Fruit fly (Drosophila melanogaster) whole organism, embryonic: Measurements from ENCODE around the gene CG31551.

Source experiments
- BEAF-32 ChIP-seq: fragments of 200-800 bp; sonication (Bioruptor generic); optimal IDR thresholded peaks from 3 replicates; lab custom pipeline; 2017; ENCODE audit warnings: missing biosample characterization, missing genetic modification characterization, mild to moderate bottlenecking, moderate library complexity, missing genetic modification reagents
- Blimp-1 ChIP-seq: fragments of 200-800 bp; sonication (Bioruptor generic); optimal IDR thresholded peaks from 3 replicates; lab custom pipeline; 2018; ENCODE audit warnings: missing biosample characterization, missing genetic modification characterization, mild to moderate bottlenecking, moderate library complexity, missing genetic modification reagents
- CG11504 ChIP-seq: fragments of 200-800 bp; sonication (Bioruptor generic); optimal IDR thresholded peaks from 3 replicates; lab custom pipeline; 2019; ENCODE audit warnings: missing biosample characterization, mild to moderate bottlenecking, missing genetic modification characterization, moderate library complexity
- CG12236 ChIP-seq: fragments of 200-800 bp; sonication (Bioruptor generic); optimal IDR thresholded peaks from 2 replicates; lab custom pipeline; 2016; ENCODE audit warnings: missing biosample characterization, missing genetic modification characterization
- CG14710 ChIP-seq: fragments of 200-800 bp; sonication (Bioruptor generic); optimal IDR thresholded peaks from 3 replicates; lab custom pipeline; 2019; ENCODE audit warnings: missing biosample characterization, mild to moderate bottlenecking, missing genetic modification characterization, moderate library complexity
- CG15479 ChIP-seq: fragments of 200-800 bp; sonication (Bioruptor generic); optimal IDR thresholded peaks from 3 replicates; lab custom pipeline; 2019; ENCODE audit warnings: missing biosample characterization, mild to moderate bottlenecking, missing genetic modification characterization, moderate library complexity
- CG15696 ChIP-seq: fragments of 200-800 bp; sonication (Bioruptor generic); optimal IDR thresholded peaks from 2 replicates; lab custom pipeline; 2019; ENCODE audit warnings: missing biosample characterization, mild to moderate bottlenecking, missing genetic modification characterization, moderate library complexity
- CG17186 ChIP-seq: fragments of 200-800 bp; sonication (Bioruptor generic); optimal IDR thresholded peaks from 3 replicates; lab custom pipeline; 2017; ENCODE audit warnings: missing biosample characterization, missing genetic modification reagents, missing genetic modification characterization
- CG17385 ChIP-seq: fragments of 200-800 bp; sonication (Bioruptor generic); optimal IDR thresholded peaks from 3 replicates; lab custom pipeline; 2018; ENCODE audit warnings: missing biosample characterization, mild to moderate bottlenecking, missing genetic modification characterization
- CG30403 ChIP-seq: fragments of 200-800 bp; sonication (Bioruptor generic); optimal IDR thresholded peaks from 3 replicates; lab custom pipeline; 2016; ENCODE audit warnings: missing biosample characterization, missing genetic modification characterization
- CG3726 ChIP-seq: fragments of 200-800 bp; sonication (Bioruptor generic); IDR thresholded peaks from 3 replicates; pipeline ENCODE4, ENCODE4 v1.3.6; 2022; ENCODE audit warnings: missing biosample characterization, missing genetic modification characterization
- CG5245 ChIP-seq: fragments of 200-800 bp; sonication (Bioruptor generic); optimal IDR thresholded peaks from 3 replicates; lab custom pipeline; 2016; ENCODE audit warnings: missing biosample characterization, missing genetic modification characterization
- CG5953 ChIP-seq: fragments of 200-800 bp; sonication (Bioruptor generic); IDR thresholded peaks from 2 replicates; pipeline ENCODE4 v1.3.6; 2022; ENCODE audit warnings: missing biosample characterization, missing genetic modification characterization
- CG7963 ChIP-seq: fragments of 200-800 bp; sonication (Bioruptor generic); IDR thresholded peaks from 3 replicates; pipeline ENCODE4 v1.3.6; 2022; ENCODE audit warnings: missing biosample characterization, missing genetic modification characterization; ENCODE audit not compliant: partially characterized antibody
- CG8765 ChIP-seq: fragments of 200-800 bp; sonication (Bioruptor generic); IDR thresholded peaks from 2 replicates; pipeline ENCODE4 v1.3.6; 2022; ENCODE audit warnings: missing biosample characterization, missing genetic modification characterization
- CkIIα-i1 ChIP-seq: fragments of 200-800 bp; sonication (Bioruptor generic); IDR thresholded peaks from 2 replicates; pipeline ENCODE4 v1.3.6; 2022; ENCODE audit warnings: missing biosample characterization, missing genetic modification characterization
- Mrtf ChIP-seq: fragments of 200-800 bp; sonication (Bioruptor generic); IDR thresholded peaks from 3 replicates; pipeline ENCODE4 v1.3.6; 2022; ENCODE audit warnings: missing biosample characterization, missing genetic modification characterization
- Pdp1 ChIP-seq, 2 experiments: fragments of 200-800 bp; sonication (Bioruptor generic); optimal IDR thresholded peaks; 3 replicates each; lab custom pipeline; 2016; ENCODE audit warnings: missing biosample characterization in 2 of 2, missing genetic modification characterization in 2 of 2, mild to moderate bottlenecking in 1 of 2, moderate library complexity in 1 of 2
- Sry-β ChIP-seq: fragments of 200-800 bp; sonication (Bioruptor generic); optimal IDR thresholded peaks from 2 replicates; lab custom pipeline; 2018; ENCODE audit warnings: missing biosample characterization, mild to moderate bottlenecking, missing genetic modification characterization, moderate library complexity
- Taf1 ChIP-seq: fragments of 200-800 bp; sonication (Bioruptor generic); IDR thresholded peaks from 2 replicates; pipeline ENCODE4 v1.3.6; 2022; ENCODE audit warnings: missing biosample characterization, missing genetic modification characterization
- abd-A ChIP-seq: fragments of 200-800 bp; sonication (Bioruptor generic); optimal IDR thresholded peaks from 3 replicates; lab custom pipeline; 2019; ENCODE audit warnings: missing biosample characterization, mild to moderate bottlenecking, missing genetic modification characterization, moderate library complexity
- amos ChIP-seq: fragments of 200-800 bp; sonication (Bioruptor generic); IDR thresholded peaks from 2 replicates; pipeline ENCODE4 v1.3.6; 2022; ENCODE audit warnings: missing biosample characterization, missing genetic modification characterization; ENCODE audit not compliant: partially characterized antibody
- az2 ChIP-seq: fragments of 200-800 bp; sonication (Bioruptor generic); optimal IDR thresholded peaks from 3 replicates; lab custom pipeline; 2016; ENCODE audit warnings: missing biosample characterization, missing genetic modification characterization
- bbx ChIP-seq: fragments of 200-800 bp; sonication (Bioruptor generic); IDR thresholded peaks from 2 replicates; pipeline ENCODE4 v1.3.6; 2022; ENCODE audit warnings: missing biosample characterization, missing genetic modification characterization; ENCODE audit not compliant: partially characterized antibody
- cas ChIP-seq: fragments of 200-800 bp; sonication (Bioruptor generic); IDR thresholded peaks from 2 replicates; pipeline ENCODE4 v1.3.6; 2022; ENCODE audit warnings: missing biosample characterization, missing genetic modification characterization
- chm ChIP-seq: fragments of 200-800 bp; sonication (Bioruptor generic); IDR thresholded peaks from 2 replicates; pipeline ENCODE4 v1.3.6; 2022; ENCODE audit warnings: missing biosample characterization, missing genetic modification characterization
- exex ChIP-seq: fragments of 200-800 bp; sonication (Bioruptor generic); optimal IDR thresholded peaks from 4 replicates; lab custom pipeline; 2018; ENCODE audit warnings: missing biosample characterization, mild to moderate bottlenecking, missing genetic modification characterization, moderate library complexity
- fd102C ChIP-seq: fragments of 200-800 bp; sonication (Bioruptor generic); optimal IDR thresholded peaks from 2 replicates; lab custom pipeline; 2018; ENCODE audit warnings: missing biosample characterization, mild to moderate bottlenecking, missing genetic modification characterization, moderate library complexity
- fd3F ChIP-seq: fragments of 200-800 bp; sonication (Bioruptor generic); optimal IDR thresholded peaks from 2 replicates; lab custom pipeline; 2018; ENCODE audit warnings: missing biosample characterization, mild to moderate bottlenecking, missing genetic modification characterization, moderate library complexity
- gce ChIP-seq: fragments of 200-800 bp; sonication (Bioruptor generic); IDR thresholded peaks from 3 replicates; pipeline ENCODE4 v1.3.6; 2022; ENCODE audit warnings: missing biosample characterization, missing genetic modification characterization
- gt ChIP-seq: fragments of 200-800 bp; sonication (Bioruptor generic); IDR thresholded peaks from 2 replicates; pipeline ENCODE4 v1.3.6; 2022; ENCODE audit warnings: missing biosample characterization, missing genetic modification characterization
- kah ChIP-seq: fragments of 200-800 bp; sonication (Bioruptor generic); optimal IDR thresholded peaks from 2 replicates; lab custom pipeline; 2018; ENCODE audit warnings: missing biosample characterization, mild to moderate bottlenecking, missing genetic modification characterization
- lab ChIP-seq: fragments of 200-800 bp; sonication (Bioruptor generic); optimal IDR thresholded peaks from 3 replicates; lab custom pipeline; 2017; ENCODE audit warnings: missing biosample characterization, missing genetic modification characterization, mild to moderate bottlenecking, moderate library complexity, missing genetic modification reagents
- luna ChIP-seq: fragments of 200-800 bp; sonication (Bioruptor generic); optimal IDR thresholded peaks from 2 replicates; lab custom pipeline; 2016; ENCODE audit warnings: missing biosample characterization, missing genetic modification characterization
- mirr ChIP-seq: fragments of 200-800 bp; sonication (Bioruptor generic); optimal IDR thresholded peaks from 3 replicates; lab custom pipeline; 2018; ENCODE audit warnings: missing biosample characterization, mild to moderate bottlenecking, missing genetic modification characterization
- nerfin-1 ChIP-seq: fragments of 200-800 bp; sonication (Bioruptor generic); optimal IDR thresholded peaks from 3 replicates; lab custom pipeline; 2019; ENCODE audit warnings: missing biosample characterization, mild to moderate bottlenecking, missing genetic modification characterization, moderate library complexity
- pan ChIP-seq, 4 experiments: fragments of >200 bp in 3 of 4; fragments of 200-800 bp in 1 of 4; sonication (Bioruptor generic) in 1 of 4; optimal IDR thresholded peaks in 3 of 4; IDR thresholded peaks in 1 of 4; 2 replicates each; pipeline versions ENCODE4 v1.3.6 to Lab custom; 2017 to 2022; ENCODE audit warnings: missing biosample characterization in 2 of 4, missing genetic modification characterization in 2 of 4, mixed read lengths in 1 of 4
- peb ChIP-seq: fragments of 200-800 bp; sonication (Bioruptor generic); IDR thresholded peaks from 2 replicates; pipeline ENCODE4 v1.3.6; 2022; ENCODE audit warnings: missing biosample characterization, missing genetic modification characterization
- pum ChIP-seq: fragments of 200-800 bp; sonication (Bioruptor generic); optimal IDR thresholded peaks from 2 replicates; lab custom pipeline; 2016; ENCODE audit warnings: missing biosample characterization, missing genetic modification characterization
- rib ChIP-seq: fragments of 200-800 bp; sonication (Bioruptor generic); IDR thresholded peaks from 2 replicates; pipeline ENCODE4 v1.3.6; 2022; ENCODE audit warnings: missing biosample characterization, missing genetic modification characterization
- row ChIP-seq: fragments of 200-800 bp; sonication (Bioruptor generic); IDR thresholded peaks from 3 replicates; pipeline ENCODE4 v1.3.6; 2022; ENCODE audit warnings: missing biosample characterization, missing genetic modification characterization
- sc ChIP-seq, 3 experiments: fragments of >200 bp in 2 of 3; fragments of 200-800 bp in 1 of 3; sonication (Bioruptor generic) in 1 of 3; optimal IDR thresholded peaks; 2 replicates in 2 of 3; 3 replicates in 1 of 3; lab custom pipeline; 2017; ENCODE audit warnings: mild to moderate bottlenecking in 1 of 3, missing biosample characterization in 1 of 3, missing genetic modification characterization in 1 of 3, missing genetic modification reagents in 1 of 3
- sim ChIP-seq: fragments of 200-800 bp; sonication (Bioruptor generic); IDR thresholded peaks from 2 replicates; pipeline ENCODE4 v1.3.6; 2022; ENCODE audit warnings: missing biosample characterization, missing genetic modification characterization
- slou ChIP-seq: fragments of 200-800 bp; sonication (Bioruptor generic); optimal IDR thresholded peaks from 3 replicates; lab custom pipeline; 2016; ENCODE audit warnings: missing biosample characterization, missing genetic modification characterization
- slp2 ChIP-seq: fragments of 200-800 bp; sonication (Bioruptor generic); optimal IDR thresholded peaks from 2 replicates; lab custom pipeline; 2016; ENCODE audit warnings: missing biosample characterization, missing genetic modification characterization
- twi ChIP-seq: fragments of 200-800 bp; optimal IDR thresholded peaks from 2 replicates; lab custom pipeline; 2019; ENCODE audit warnings: missing biosample characterization, mild to moderate bottlenecking, missing genetic modification characterization, moderate library complexity
- usp ChIP-seq: fragments of >200 bp; optimal IDR thresholded peaks from 2 replicates; lab custom pipeline; 2017; ENCODE audit warnings: missing biosample characterization, missing genetic modification characterization
- zen ChIP-seq: fragments of 200-800 bp; sonication (Bioruptor generic); optimal IDR thresholded peaks from 3 replicates; lab custom pipeline; 2018; ENCODE audit warnings: missing biosample characterization, mild to moderate bottlenecking, missing genetic modification characterization, moderate library complexity

The CG31551 gene

dm6 chr3R:5671795-5672657 is 44.4 kb downstream of the CG31551 start (continued):
- TF ChIP-seq twi (tag; lab: Kevin White, UChicago) (peak; percentile 74), luna (GFP tag; lab: Kevin White, UChicago) (no peak), CG8765 (GFP tag; lab: Robert Waterston, UW) (no peak), Sry-β (peak; percentile 92), pum (no peak), rib (GFP tag; lab: Robert Waterston, UW) (no peak), CG12236 (GFP tag; lab: Kevin White, UChicago) (no peak), slou (GFP tag; lab: Kevin White, UChicago) (no peak), sc (optimal IDR thresholded peaks at IDR 0.05; lab: Kevin White, UChicago) (no peak), sc (GFP tag; optimal IDR thresholded peaks at IDR 0.05; lab: Kevin White, UChicago) (no peak), zen (tag; lab: Kevin White, UChicago) (peak; percentile 76), CG14710 (tag; lab: Kevin White, UChicago) (no peak), slp2 (GFP tag; lab: Kevin White, UChicago) (no peak), pan (optimal IDR thresholded peaks at IDR 0.05; lab: Kevin White, UChicago) (no peak), pan (GFP tag; optimal IDR thresholded peaks at IDR 0.05 in 1 of 2, IDR thresholded peaks at IDR 0.05 in 1 of 2) (no peak), Blimp-1 (GFP tag; lab: Kevin White, UChicago) (no peak), chm (GFP tag; lab: Robert Waterston, UW) (no peak), CG17186 (GFP tag; lab: Kevin White, UChicago) (no peak), amos (GFP tag; lab: Robert Waterston, UW) (no peak), kah (GFP tag; lab: Kevin White, UChicago) (no peak), lab (GFP tag; lab: Kevin White, UChicago) (peak; percentile 2), mirr (GFP tag; lab: Kevin White, UChicago) (peak; percentile 79), exex (peak; percentile 63), Taf1 (GFP tag; lab: Robert Waterston, UW) (no peak), CG15479 (GFP tag; lab: Kevin White, UChicago) (peak; percentile 90), gce (GFP tag; lab: Robert Waterston, UW) (no peak), CG3726 (GFP tag; lab: Robert Waterston, UW) (no peak), cas (GFP tag; lab: Robert Waterston, UW) (no peak), fd3F (GFP tag; lab: Kevin White, UChicago) (no peak), az2 (no peak), gt (GFP tag; lab: Robert Waterston, UW) (no peak), row (GFP tag; lab: Robert Waterston, UW) (peak; percentile 79), CG17385 (GFP tag; lab: Kevin White, UChicago) (no peak), CG30403 (GFP tag; lab: Kevin White, UChicago) (no peak), BEAF-32 (GFP tag; lab: Kevin White, UChicago) (no peak), fd102C (GFP tag; lab: Kevin White, UChicago) (no peak), CkIIα-i1 (GFP tag; lab: Robert Waterston, UW) (no peak), CG7963 (GFP tag; lab: Robert Waterston, UW) (no peak), abd-A (tag; lab: Kevin White, UChicago) (no peak), bbx (GFP tag; lab: Robert Waterston, UW) (peak; percentile 27; the same call in 1 of the 2 replicates), Mrtf (GFP tag; lab: Robert Waterston, UW) (no peak), sim (no peak), CG5245 (GFP tag; lab: Kevin White, UChicago) (no peak), usp (GFP tag; lab: Kevin White, UChicago) (no peak), CG15696 (tag; lab: Kevin White, UChicago) (no peak), CG5953 (GFP tag; lab: Robert Waterston, UW) (no peak), nerfin-1 (tag; lab: Kevin White, UChicago) (peak; percentile 5), peb (GFP tag; lab: Robert Waterston, UW) (no peak), CG11504 (no peak), Pdp1 (GFP tag; optimal IDR thresholded peaks at IDR 0.05; lab: Kevin White, UChicago) (no peak)
